Worm (Caenorhabditis elegans): ENCODE measurements around the gene Y75B8A.33.

ce11 chrIII:12372080-12373065 lies 5.2 kb upstream of the Y75B8A.33 start:
- TF ChIP-seq nhr-90 (tag; optimal IDR thresholded peaks at IDR 0.05) (no peak), dox-1 (GFP tag; IDR thresholded peaks at IDR 0.05) (no peak), let-607 (tag; optimal IDR thresholded peaks at IDR 0.05) (no peak), die-1 (tag; optimal IDR thresholded peaks at IDR 0.05) (peak; percentile 3), B0261.1 (tag; optimal IDR thresholded peaks at IDR 0.05) (no peak), Y56A3A.18 (GFP tag; IDR thresholded peaks at IDR 0.05) (no peak), efl-1 (GFP tag; optimal IDR thresholded peaks at IDR 0.05) (no peak), atf-7 (tag; optimal IDR thresholded peaks at IDR 0.05) (no peak), him-1 (tag; optimal IDR thresholded peaks at IDR 0.05) (peak; percentile 48), egl-18 (GFP tag; IDR thresholded peaks at IDR 0.05) (no peak), K12H6.12 (tag; optimal IDR thresholded peaks at IDR 0.05) (no peak), unc-62 (GFP tag; optimal IDR thresholded peaks at IDR 0.05) (no peak)
